Fruit fly (Drosophila melanogaster) whole organism, embryonic: ENCODE measurements around the gene CG1416.

Source experiments
- Atf6 ChIP-seq: fragments of 200-800 bp; sonication (Bioruptor generic); IDR thresholded peaks from 2 replicates; pipeline ENCODE4 v1.3.6; 2022; ENCODE audit warnings: missing biosample characterization, missing genetic modification characterization
- Awh ChIP-seq: fragments of 200-800 bp; sonication (Bioruptor generic); IDR thresholded peaks from 2 replicates; pipeline ENCODE4, ENCODE4 v1.3.6; 2022; ENCODE audit warnings: missing biosample characterization, missing genetic modification characterization
- Bgb ChIP-seq: fragments of 200-800 bp; sonication (Bioruptor generic); IDR thresholded peaks from 2 replicates; pipeline ENCODE4 v1.3.6; 2022; ENCODE audit warnings: missing biosample characterization, missing genetic modification characterization; ENCODE audit not compliant: partially characterized antibody
- CG10147 ChIP-seq: fragments of 200-800 bp; sonication (Bioruptor generic); optimal IDR thresholded peaks from 2 replicates; lab custom pipeline; 2019; ENCODE audit warnings: missing biosample characterization, mild to moderate bottlenecking, missing genetic modification characterization, moderate library complexity
- CG12219 ChIP-seq: fragments of 200-800 bp; sonication (Bioruptor generic); optimal IDR thresholded peaks from 3 replicates; lab custom pipeline; 2018; ENCODE audit warnings: missing biosample characterization, mild to moderate bottlenecking, missing genetic modification characterization
- CG12659 ChIP-seq: fragments of 200-800 bp; sonication (Bioruptor generic); optimal IDR thresholded peaks from 3 replicates; lab custom pipeline; 2017; ENCODE audit warnings: mild to moderate bottlenecking, missing biosample characterization, missing genetic modification reagents, missing genetic modification characterization
- CG13775 ChIP-seq: fragments of 200-800 bp; sonication (Bioruptor generic); optimal IDR thresholded peaks from 3 replicates; lab custom pipeline; 2017; ENCODE audit warnings: missing biosample characterization, mild to moderate bottlenecking, missing genetic modification characterization
- CG14441 ChIP-seq: fragments of 200-800 bp; sonication (Bioruptor generic); IDR thresholded peaks from 2 replicates; pipeline ENCODE4 v1.3.6; 2022; ENCODE audit warnings: missing biosample characterization, missing genetic modification characterization
- CG14667 ChIP-seq: fragments of 200-800 bp; sonication (Bioruptor generic); IDR thresholded peaks from 2 replicates; pipeline ENCODE4 v1.3.6; 2022; ENCODE audit warnings: missing biosample characterization, missing genetic modification characterization
- CG15601 ChIP-seq: fragments of 200-800 bp; sonication (Bioruptor generic); optimal IDR thresholded peaks from 3 replicates; lab custom pipeline; 2019; ENCODE audit warnings: missing biosample characterization, mild to moderate bottlenecking, missing genetic modification characterization, moderate library complexity
- CG15696 ChIP-seq: fragments of 200-800 bp; sonication (Bioruptor generic); optimal IDR thresholded peaks from 2 replicates; lab custom pipeline; 2019; ENCODE audit warnings: missing biosample characterization, mild to moderate bottlenecking, missing genetic modification characterization, moderate library complexity
- CG2889 ChIP-seq: fragments of 200-800 bp; sonication (Bioruptor generic); IDR thresholded peaks from 3 replicates; pipeline ENCODE4 v1.3.6; 2022; ENCODE audit warnings: missing biosample characterization, missing genetic modification characterization
- CG3847 ChIP-seq: fragments of 200-800 bp; sonication (Bioruptor generic); IDR thresholded peaks from 2 replicates; pipeline ENCODE4 v1.3.6; 2022; ENCODE audit warnings: missing biosample characterization, missing genetic modification characterization
- CG42726 ChIP-seq: fragments of 200-800 bp; sonication (Bioruptor generic); IDR thresholded peaks from 2 replicates; pipeline ENCODE4 v1.3.6; 2022; ENCODE audit warnings: missing biosample characterization, missing genetic modification characterization; ENCODE audit not compliant: partially characterized antibody
- CG43689 ChIP-seq: fragments of 200-800 bp; sonication (Bioruptor generic); IDR thresholded peaks from 2 replicates; pipeline ENCODE4 v1.3.6; 2022; ENCODE audit warnings: missing biosample characterization, missing genetic modification characterization
- CG4404 ChIP-seq: fragments of 200-800 bp; sonication (Bioruptor generic); IDR thresholded peaks from 2 replicates; pipeline ENCODE4 v1.3.6; 2022; ENCODE audit warnings: missing biosample characterization, missing genetic modification characterization
- CG4617 ChIP-seq: fragments of 200-800 bp; sonication (Bioruptor generic); optimal IDR thresholded peaks from 3 replicates; lab custom pipeline; 2016; ENCODE audit warnings: missing biosample characterization, missing genetic modification characterization, borderline replicate concordance
- CG8388 ChIP-seq: fragments of 200-800 bp; sonication (Bioruptor generic); optimal IDR thresholded peaks from 2 replicates; lab custom pipeline; 2019; ENCODE audit warnings: missing biosample characterization, mild to moderate bottlenecking, missing genetic modification characterization, moderate library complexity
- Dad ChIP-seq: fragments of 200-800 bp; sonication (Bioruptor generic); optimal IDR thresholded peaks from 3 replicates; lab custom pipeline; 2016; ENCODE audit warnings: missing biosample characterization, missing genetic modification characterization
- Dbx ChIP-seq: fragments of 200-800 bp; sonication (Bioruptor generic); IDR thresholded peaks from 3 replicates; pipeline ENCODE4 v1.3.6; 2022; ENCODE audit warnings: missing biosample characterization, missing genetic modification characterization
- Dfd ChIP-seq, 2 experiments: fragments of >200 bp; optimal IDR thresholded peaks; 2 replicates each; lab custom pipeline; 2017; ENCODE audit warnings: missing biosample characterization in 2 of 2, missing genetic modification characterization in 2 of 2
- Gsc ChIP-seq: fragments of 200-800 bp; sonication (Bioruptor generic); IDR thresholded peaks from 2 replicates; pipeline ENCODE4 v1.3.6; 2022; ENCODE audit warnings: missing biosample characterization, missing genetic modification characterization
- Hr78 ChIP-seq, 2 experiments: fragments of 200-800 bp in 1 of 2; fragments of >200 bp in 1 of 2; sonication (Bioruptor generic) in 1 of 2; optimal IDR thresholded peaks; 2 replicates each; lab custom pipeline; 2017 to 2019; ENCODE audit warnings: missing biosample characterization in 2 of 2, missing genetic modification characterization in 2 of 2, mild to moderate bottlenecking in 1 of 2, moderate library complexity in 1 of 2
- Hsf ChIP-seq: fragments of 200-800 bp; sonication (Bioruptor generic); optimal IDR thresholded peaks from 3 replicates; lab custom pipeline; 2016; ENCODE audit warnings: missing biosample characterization, missing genetic modification characterization
- MESR4 ChIP-seq: fragments of 200-800 bp; sonication (Bioruptor generic); optimal IDR thresholded peaks from 2 replicates; lab custom pipeline; 2018; ENCODE audit warnings: missing biosample characterization, mild to moderate bottlenecking, missing genetic modification characterization, moderate library complexity
- MTF-1 ChIP-seq: fragments of 200-800 bp; sonication (Bioruptor generic); optimal IDR thresholded peaks from 2 replicates; lab custom pipeline; 2018; ENCODE audit warnings: missing biosample characterization, mild to moderate bottlenecking, missing genetic modification characterization, borderline replicate concordance
- Nf-YA ChIP-seq: fragments of 200-800 bp; sonication (Bioruptor generic); IDR thresholded peaks from 2 replicates; pipeline ENCODE4 v1.3.6; 2022; ENCODE audit warnings: missing biosample characterization, missing genetic modification characterization
- Pdp1 ChIP-seq, 2 experiments: fragments of 200-800 bp; sonication (Bioruptor generic); optimal IDR thresholded peaks; 3 replicates each; lab custom pipeline; 2016; ENCODE audit warnings: missing biosample characterization in 2 of 2, missing genetic modification characterization in 2 of 2, mild to moderate bottlenecking in 1 of 2, moderate library complexity in 1 of 2
- Poxn ChIP-seq: fragments of 200-800 bp; sonication (Bioruptor generic); IDR thresholded peaks from 2 replicates; pipeline ENCODE4 v1.3.6; 2022; ENCODE audit warnings: missing biosample characterization, missing genetic modification characterization
- Ravus ChIP-seq: fragments of 200-800 bp; sonication (Bioruptor generic); IDR thresholded peaks from 2 replicates; pipeline ENCODE4 v1.3.6; 2022; ENCODE audit warnings: missing biosample characterization, missing genetic modification characterization
- Rx ChIP-seq: fragments of 200-800 bp; sonication (Bioruptor generic); IDR thresholded peaks from 2 replicates; pipeline ENCODE4 v1.3.6; 2022; ENCODE audit warnings: missing biosample characterization, missing genetic modification characterization
- YL-1 ChIP-seq: fragments of 200-800 bp; sonication (Bioruptor generic); optimal IDR thresholded peaks from 3 replicates; lab custom pipeline; 2017; ENCODE audit warnings: missing biosample characterization, mild to moderate bottlenecking, missing genetic modification characterization
- abd-A ChIP-seq: fragments of 200-800 bp; sonication (Bioruptor generic); optimal IDR thresholded peaks from 3 replicates; lab custom pipeline; 2019; ENCODE audit warnings: missing biosample characterization, mild to moderate bottlenecking, missing genetic modification characterization, moderate library complexity
- chn ChIP-seq: fragments of 200-800 bp; sonication (Bioruptor generic); optimal IDR thresholded peaks from 2 replicates; lab custom pipeline; 2016; ENCODE audit warnings: missing biosample characterization, missing genetic modification characterization
- croc ChIP-seq: fragments of 200-800 bp; sonication (Bioruptor generic); conservative IDR thresholded peaks from 3 replicates; pipeline ENCODE4 v1.3.6; 2022; ENCODE audit warnings: missing biosample characterization, missing genetic modification characterization
- da ChIP-seq: fragments of 200-800 bp; sonication (Bioruptor generic); optimal IDR thresholded peaks from 2 replicates; lab custom pipeline; 2016; ENCODE audit warnings: missing biosample characterization, missing genetic modification characterization
- danr ChIP-seq: fragments of 200-800 bp; sonication (Bioruptor generic); IDR thresholded peaks from 2 replicates; pipeline ENCODE4 v1.3.6; 2022; ENCODE audit warnings: missing biosample characterization, missing genetic modification characterization
- en ChIP-seq: fragments of 200-800 bp; sonication (Bioruptor generic); optimal IDR thresholded peaks from 2 replicates; lab custom pipeline; 2016; ENCODE audit warnings: missing biosample characterization, missing genetic modification characterization
- h ChIP-seq: fragments of >200 bp; optimal IDR thresholded peaks from 2 replicates; lab custom pipeline; 2017
- lola ChIP-seq, 3 experiments: fragments of >200 bp in 2 of 3; fragments of 200-800 bp in 1 of 3; sonication (Bioruptor generic) in 1 of 3; optimal IDR thresholded peaks; 2 replicates each; lab custom pipeline; 2017 to 2019; ENCODE audit warnings: missing biosample characterization in 3 of 3, missing genetic modification characterization in 3 of 3, mild to moderate bottlenecking in 1 of 3, moderate library complexity in 1 of 3
- p53 ChIP-seq: fragments of 200-800 bp; sonication (Bioruptor generic); optimal IDR thresholded peaks from 2 replicates; lab custom pipeline; 2016; ENCODE audit warnings: missing biosample characterization, missing genetic modification characterization
- pan ChIP-seq, 4 experiments: fragments of >200 bp in 3 of 4; fragments of 200-800 bp in 1 of 4; sonication (Bioruptor generic) in 1 of 4; optimal IDR thresholded peaks in 3 of 4; IDR thresholded peaks in 1 of 4; 2 replicates each; pipeline versions ENCODE4 v1.3.6 to Lab custom; 2017 to 2022; ENCODE audit warnings: missing biosample characterization in 2 of 4, missing genetic modification characterization in 2 of 4, mixed read lengths in 1 of 4
- slbo ChIP-seq: fragments of 200-800 bp; sonication (Bioruptor generic); IDR thresholded peaks from 2 replicates; pipeline ENCODE4 v1.3.6; 2022; ENCODE audit warnings: missing biosample characterization, missing genetic modification characterization
- slp2 ChIP-seq: fragments of 200-800 bp; sonication (Bioruptor generic); optimal IDR thresholded peaks from 2 replicates; lab custom pipeline; 2016; ENCODE audit warnings: missing biosample characterization, missing genetic modification characterization
- toy ChIP-seq: fragments of 200-800 bp; sonication (Bioruptor generic); IDR thresholded peaks from 2 replicates; pipeline ENCODE4 v1.3.6; 2022; ENCODE audit warnings: missing biosample characterization, missing genetic modification characterization
- trh ChIP-seq: fragments of 200-800 bp; sonication (Bioruptor generic); optimal IDR thresholded peaks from 2 replicates; lab custom pipeline; 2016; ENCODE audit warnings: missing biosample characterization, missing genetic modification characterization
- wor ChIP-seq: fragments of 200-800 bp; sonication (Bioruptor generic); IDR thresholded peaks from 2 replicates; pipeline ENCODE4 v1.3.6; 2022; ENCODE audit warnings: missing biosample characterization, missing genetic modification characterization
- zf30C ChIP-seq: fragments of 200-800 bp; sonication (Bioruptor generic); optimal IDR thresholded peaks from 3 replicates; lab custom pipeline; 2018; ENCODE audit warnings: missing biosample characterization, mild to moderate bottlenecking, missing genetic modification characterization

CG1416 gene

DNA sequence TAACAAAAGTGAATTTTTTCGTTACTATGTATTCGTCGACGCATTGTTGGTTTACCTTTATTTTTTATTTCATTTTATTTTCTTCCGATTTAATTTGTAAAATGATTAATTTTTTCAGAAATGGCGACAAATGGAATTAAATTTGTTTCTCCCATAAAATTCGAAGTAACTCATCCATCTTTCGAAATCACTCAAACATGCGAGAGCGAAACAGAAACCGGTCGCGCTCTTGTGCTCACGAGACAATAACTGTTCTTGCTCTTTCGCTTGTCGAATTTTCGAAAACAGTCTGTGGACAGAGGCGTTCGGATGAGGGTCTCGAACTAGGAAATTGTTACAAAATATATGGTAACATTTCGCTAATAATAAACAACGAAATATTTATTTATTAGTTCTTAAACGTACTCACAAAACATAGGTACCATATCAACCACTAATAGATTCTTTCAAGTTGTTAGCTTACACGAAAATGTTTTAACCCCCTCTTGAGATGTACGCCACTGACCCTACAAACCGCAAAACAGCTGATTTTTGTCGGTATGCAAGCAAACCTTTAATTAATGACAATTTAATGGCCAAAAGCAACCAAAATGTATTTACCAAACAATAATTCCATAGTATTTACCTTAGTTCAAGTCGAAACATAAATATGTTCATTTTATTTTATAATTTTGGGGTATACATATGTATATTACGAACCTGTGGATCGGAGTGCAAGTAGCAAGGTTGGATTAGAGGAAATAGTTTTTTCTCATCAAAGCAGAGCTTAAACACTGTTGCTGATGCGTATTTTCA is 36.9 kb downstream of the CG1416 start (continued):
- TF ChIP-seq CG4404 (GFP tag; lab: Robert Waterston, UW) (peak; percentile 98), slp2 (peak; percentile 96), slbo (GFP tag; lab: Robert Waterston, UW) (peak; percentile 98), danr (GFP tag; lab: Robert Waterston, UW) (peak; percentile 95), MTF-1 (GFP tag; lab: Kevin White, UChicago) (peak; percentile 94), Nf-YA (GFP tag; lab: Robert Waterston, UW) (peak; percentile 92), CG15696 (peak; percentile 98), YL-1 (GFP tag; lab: Kevin White, UChicago) (peak; percentile 92), Bgb (GFP tag; lab: Robert Waterston, UW) (no peak), CG13775 (GFP tag; lab: Kevin White, UChicago) (peak; percentile 97), CG43689 (peak; percentile 89), Dfd (GFP tag; optimal IDR thresholded peaks at IDR 0.05; lab: Kevin White, UChicago) (no peak), CG8388 (GFP tag; lab: Kevin White, UChicago) (peak; percentile 96), wor (GFP tag; lab: Robert Waterston, UW) (peak; percentile 94), chn (GFP tag; lab: Kevin White, UChicago) (peak; percentile 98), CG3847 (GFP tag; lab: Robert Waterston, UW) (peak; percentile 98), en (peak; percentile 93), CG4617 (GFP tag; lab: Kevin White, UChicago) (peak; percentile 93), abd-A (tag; lab: Kevin White, UChicago) (peak; percentile 92), Rx (peak; percentile 94), croc (GFP tag; lab: Robert Waterston, UW) (peak; percentile 96), Ravus (GFP tag; lab: Robert Waterston, UW) (peak; percentile 91), Gsc (GFP tag; lab: Robert Waterston, UW) (no peak; the same call in 1 of the 2 replicates), zf30C (GFP tag; lab: Kevin White, UChicago) (peak; percentile 53), Awh (peak; percentile 95), Hsf (GFP tag; lab: Kevin White, UChicago) (peak; percentile 98), Dad (peak; percentile 94), CG15601 (peak; percentile 96), CG12659 (GFP tag; lab: Kevin White, UChicago) (peak; percentile 98), Poxn (peak; percentile 89), CG12219 (GFP tag; lab: Kevin White, UChicago) (peak; percentile 98), CG10147 (GFP tag; lab: Kevin White, UChicago) (peak; percentile 95), trh (peak; percentile 93), pan (optimal IDR thresholded peaks at IDR 0.05; lab: Kevin White, UChicago) (no peak), pan (GFP tag; optimal IDR thresholded peaks at IDR 0.05 in 1 of 2, IDR thresholded peaks at IDR 0.05 in 1 of 2) (peak in 1 of 2 experiments; percentile 98), da (GFP tag; lab: Kevin White, UChicago) (peak; percentile 91), CG2889 (GFP tag; lab: Robert Waterston, UW) (peak; percentile 94), Atf6 (GFP tag; lab: Robert Waterston, UW) (peak; percentile 98), h (lab: Kevin White, UChicago) (no peak), CG14441 (GFP tag; lab: Robert Waterston, UW) (peak; percentile 97), Hr78 (GFP tag; optimal IDR thresholded peaks at IDR 0.05; lab: Kevin White, UChicago) (peak in 1 of 2 experiments; percentile 85), Pdp1 (GFP tag; optimal IDR thresholded peaks at IDR 0.05; lab: Kevin White, UChicago) (peak; percentile 96 to 98), Dbx (peak; percentile 97), toy (peak; percentile 95), lola (GFP tag; optimal IDR thresholded peaks at IDR 0.05; lab: Kevin White, UChicago) (peak in 1 of 3 experiments; percentile 98), p53 (GFP tag; lab: Kevin White, UChicago) (peak; percentile 88), CG42726 (GFP tag; lab: Robert Waterston, UW) (no peak), CG14667 (GFP tag; lab: Robert Waterston, UW) (peak; percentile 96), MESR4 (GFP tag; lab: Kevin White, UChicago) (peak; percentile 57)
